Worm (Caenorhabditis elegans) whole organism, L4 larva: ENCODE measurements around the gene nex-3.
A peak's percentile ranks its signal among the peaks of the same experiment; 100 is the strongest.

Source experiments
- D1046.2 ChIP-seq: fragments of 200-800 bp; sonication (Bioruptor generic); IDR thresholded peaks from 2 replicates; pipeline ENCODE4 v1.3.6; 2022; ENCODE audit warnings: missing genetic modification characterization, missing compliant biosample characterization
- F37D6.2 ChIP-seq: sonication (generic microtip); optimal IDR thresholded peaks from 2 replicates; lab custom pipeline; 2016; ENCODE audit warnings: mild to moderate bottlenecking, missing genetic modification characterization, missing compliant biosample characterization
- F44E2.7 ChIP-seq: fragments of 200-800 bp; sonication (Bioruptor generic); IDR thresholded peaks from 2 replicates; pipeline ENCODE4 v2.1.2; 2022; ENCODE audit warnings: missing genetic modification characterization, missing compliant biosample characterization
- T26A8.4 ChIP-seq: fragments of 200-800 bp; sonication (Bioruptor generic); IDR thresholded peaks from 2 replicates; pipeline ENCODE4 v1.3.6; 2022; ENCODE audit warnings: missing genetic modification characterization, missing compliant biosample characterization
- Y105C5A.15 ChIP-seq: fragments of 200-800 bp; sonication (Bioruptor generic); IDR thresholded peaks from 2 replicates; pipeline ENCODE4 v1.3.6; 2022; ENCODE audit warnings: missing genetic modification characterization, missing compliant biosample characterization
- Y75B8A.6 ChIP-seq: fragments of 200-800 bp; sonication (Bioruptor generic); IDR thresholded peaks from 2 replicates; pipeline ENCODE4 v1.3.6; 2022; ENCODE audit warnings: missing genetic modification reagents, missing genetic modification characterization, missing compliant biosample characterization
- ZK546.5 ChIP-seq, 2 experiments: sonication (generic microtip); optimal IDR thresholded peaks; 2 replicates each; lab custom pipeline; 2017; ENCODE audit warnings: missing biosample characterization in 2 of 2, missing genetic modification characterization in 2 of 2
- aha-1 ChIP-seq: fragments of 150-350 bp; peaks from one replicate; lab custom pipeline; 2014; ENCODE audit warnings: missing biosample characterization, missing genetic modification characterization
- ama-1 ChIP-seq: fragments of 150-350 bp; optimal IDR thresholded peaks from 2 replicates; lab custom pipeline; 2014; ENCODE audit warnings: inconsistent platforms, mixed read lengths
- arid-1 ChIP-seq: fragments of 200-800 bp; sonication (Bioruptor generic); conservative IDR thresholded peaks from 2 replicates; pipeline ENCODE4 v1.3.6; 2022; ENCODE audit warnings: missing genetic modification reagents, missing genetic modification characterization, missing compliant biosample characterization
- ceh-28 ChIP-seq: fragments of 150-350 bp; optimal IDR thresholded peaks from 2 replicates; lab custom pipeline; 2014; ENCODE audit warnings: missing biosample characterization, missing genetic modification reagents, missing genetic modification characterization
- ceh-82 ChIP-seq: sonication (generic microtip); optimal IDR thresholded peaks from 2 replicates; lab custom pipeline; 2017; ENCODE audit warnings: missing biosample characterization, missing genetic modification characterization
- ctbp-1 ChIP-seq: fragments of 200-800 bp; sonication (Bioruptor generic); IDR thresholded peaks from 2 replicates; pipeline ENCODE4 v1.3.6; 2022; ENCODE audit warnings: missing genetic modification reagents, missing genetic modification characterization, missing compliant biosample characterization
- daf-12 ChIP-seq: fragments of 150-350 bp; optimal IDR thresholded peaks from 2 replicates; lab custom pipeline; 2014; ENCODE audit warnings: missing biosample characterization, missing genetic modification reagents, missing genetic modification characterization
- daf-16 ChIP-seq, 3 experiments: sonication (generic microtip); optimal IDR thresholded peaks; 2 replicates each; lab custom pipeline; 2016 to 2017; ENCODE audit warnings: missing genetic modification characterization in 3 of 3, missing genetic modification reagents in 3 of 3, mild to moderate bottlenecking in 2 of 3, missing compliant biosample characterization in 2 of 3, missing biosample characterization in 1 of 3, moderate library complexity in 1 of 3
- dmd-6 ChIP-seq: fragments of 200-800 bp; sonication (Bioruptor generic); IDR thresholded peaks from 2 replicates; pipeline ENCODE4 v1.3.6; 2022; ENCODE audit warnings: missing genetic modification reagents, missing genetic modification characterization, missing compliant biosample characterization
- dmd-8 ChIP-seq: fragments of 200-800 bp; sonication (Bioruptor generic); IDR thresholded peaks from 2 replicates; pipeline ENCODE4 v1.3.6; 2022; ENCODE audit warnings: missing genetic modification characterization, missing compliant biosample characterization
- dve-1 ChIP-seq: sonication (generic microtip); optimal IDR thresholded peaks from 2 replicates; lab custom pipeline; 2017; ENCODE audit warnings: antibody characterized with exemption, mild to moderate bottlenecking, missing genetic modification characterization, missing compliant biosample characterization; ENCODE audit not compliant: insufficient read depth
- egl-27 ChIP-seq: sonication (generic microtip); optimal IDR thresholded peaks from 3 replicates; lab custom pipeline; 2017; ENCODE audit warnings: missing biosample characterization, missing genetic modification reagents, missing genetic modification characterization
- egl-43 ChIP-seq: fragments of 200-800 bp; sonication (Bioruptor generic); IDR thresholded peaks from 2 replicates; pipeline ENCODE4 v1.3.6; 2022; ENCODE audit warnings: missing genetic modification reagents, missing genetic modification characterization, missing compliant biosample characterization
- hlh-11 ChIP-seq: fragments of 200-800 bp; sonication (Bioruptor generic); optimal IDR thresholded peaks from 2 replicates; lab custom pipeline; 2018; ENCODE audit warnings: mild to moderate bottlenecking, missing genetic modification characterization, missing compliant biosample characterization
- lim-7 ChIP-seq: fragments of 200-800 bp; sonication (Bioruptor generic); IDR thresholded peaks from 2 replicates; pipeline ENCODE4 v1.3.6; 2022; ENCODE audit warnings: missing genetic modification characterization, missing compliant biosample characterization
- lin-1 ChIP-seq: fragments of 200-800 bp; sonication (Bioruptor generic); IDR thresholded peaks from 2 replicates; pipeline ENCODE4 v1.3.6; 2022; ENCODE audit warnings: missing genetic modification reagents, missing genetic modification characterization, missing compliant biosample characterization
- lin-13 ChIP-seq: fragments of 150-350 bp; optimal IDR thresholded peaks from 2 replicates; lab custom pipeline; 2014; ENCODE audit warnings: missing biosample characterization, missing genetic modification reagents, missing genetic modification characterization
- lin-15B ChIP-seq: fragments of 150-350 bp; sonication (generic microtip); optimal IDR thresholded peaks from 3 replicates; lab custom pipeline; 2014; ENCODE audit warnings: missing biosample characterization, missing genetic modification characterization
- lin-38 ChIP-seq: fragments of 200-800 bp; sonication (Bioruptor generic); IDR thresholded peaks from 2 replicates; pipeline ENCODE4 v1.3.6; 2022; ENCODE audit warnings: missing genetic modification reagents, missing genetic modification characterization, missing compliant biosample characterization
- lin-39 ChIP-seq: fragments of 150-350 bp; optimal IDR thresholded peaks from 2 replicates; lab custom pipeline; 2014; ENCODE audit warnings: missing biosample characterization, missing genetic modification reagents, missing genetic modification characterization
- madf-5 ChIP-seq, 2 experiments: fragments of 200-800 bp; sonication (Bioruptor generic); IDR thresholded peaks; 2 replicates each; pipeline ENCODE4 v1.3.6; 2022; ENCODE audit warnings: missing compliant biosample characterization in 2 of 2, missing genetic modification characterization in 2 of 2
- madf-9 ChIP-seq: fragments of 200-800 bp; sonication (Bioruptor generic); conservative IDR thresholded peaks from 2 replicates; pipeline ENCODE4 v1.3.6; 2022; ENCODE audit warnings: missing genetic modification reagents, missing genetic modification characterization, missing compliant biosample characterization
- mes-2 ChIP-seq: sonication (generic microtip); optimal IDR thresholded peaks from 2 replicates; lab custom pipeline; 2016; ENCODE audit warnings: missing genotype, mild to moderate bottlenecking, missing genetic modification characterization, missing compliant biosample characterization; ENCODE audit not compliant: poor library complexity, severe bottlenecking
- nhr-111 ChIP-seq: fragments of 200-800 bp; sonication (Bioruptor generic); optimal IDR thresholded peaks from 2 replicates; lab custom pipeline; 2018; ENCODE audit warnings: mild to moderate bottlenecking, missing genetic modification characterization, missing compliant biosample characterization
- nhr-28 ChIP-seq: fragments of 150-350 bp; optimal IDR thresholded peaks from 2 replicates; lab custom pipeline; 2014; ENCODE audit warnings: missing biosample characterization, missing genetic modification characterization
- nhr-42 ChIP-seq: fragments of 200-800 bp; sonication (Bioruptor generic); IDR thresholded peaks from 2 replicates; pipeline ENCODE4 v1.3.6; 2022; ENCODE audit warnings: missing genetic modification characterization, missing compliant biosample characterization
- nhr-48 ChIP-seq: sonication (generic microtip); optimal IDR thresholded peaks from 2 replicates; lab custom pipeline; 2016; ENCODE audit warnings: mild to moderate bottlenecking, missing genetic modification characterization, missing compliant biosample characterization
- pha-4 ChIP-seq, 2 experiments: fragments of 150-350 bp in 1 of 2; fragments of 200-800 bp in 1 of 2; sonication (Bioruptor generic) in 1 of 2; IDR thresholded peaks in 1 of 2; optimal IDR thresholded peaks in 1 of 2; 2 replicates each; pipeline versions ENCODE4 v1.3.6 to Lab custom; 2014 to 2022; ENCODE audit warnings: missing genetic modification characterization in 2 of 2, missing genetic modification reagents in 2 of 2, missing biosample characterization in 1 of 2, missing compliant biosample characterization in 1 of 2
- saeg-2 ChIP-seq: fragments of 200-800 bp; sonication (Bioruptor generic); IDR thresholded peaks from 2 replicates; pipeline ENCODE4 v1.3.6; 2022; ENCODE audit warnings: missing genetic modification reagents, missing genetic modification characterization, missing compliant biosample characterization
- sdz-12 ChIP-seq: fragments of 200-800 bp; sonication (Bioruptor generic); optimal IDR thresholded peaks from 2 replicates; lab custom pipeline; 2018; ENCODE audit warnings: mild to moderate bottlenecking, missing genetic modification characterization, missing compliant biosample characterization
- snpc-4 ChIP-seq: fragments of 150-350 bp; optimal IDR thresholded peaks from 2 replicates; lab custom pipeline; 2014; ENCODE audit warnings: missing biosample characterization, missing genetic modification characterization
- spr-1 ChIP-seq: sonication (generic microtip); optimal IDR thresholded peaks from 2 replicates; lab custom pipeline; 2016; ENCODE audit warnings: mild to moderate bottlenecking, missing genetic modification characterization, missing compliant biosample characterization
- tra-1 ChIP-seq: fragments of 200-800 bp; sonication (Bioruptor generic); IDR thresholded peaks from 2 replicates; pipeline ENCODE4 v1.3.6; 2022; ENCODE audit warnings: missing genetic modification reagents, missing genetic modification characterization, missing compliant biosample characterization
- unc-130 ChIP-seq: sonication (generic microtip); optimal IDR thresholded peaks from 2 replicates; lab custom pipeline; 2016; ENCODE audit warnings: missing genetic modification reagents, missing genetic modification characterization, missing compliant biosample characterization
- unc-62 ChIP-seq, 3 experiments: fragments of 150-350 bp in 1 of 3; sonication (generic microtip); optimal IDR thresholded peaks in 2 of 3; peaks in 1 of 3; 1 replicate in 1 of 3; 2 replicates in 2 of 3; lab custom pipeline; 2014 to 2017; ENCODE audit warnings: missing biosample characterization in 3 of 3, missing genetic modification characterization in 3 of 3, missing genetic modification reagents in 3 of 3, missing genotype in 1 of 3
- vab-7 ChIP-seq: fragments of 200-800 bp; sonication (Bioruptor generic); IDR thresholded peaks from 2 replicates; pipeline ENCODE4 v1.3.6; 2022; ENCODE audit warnings: missing genetic modification reagents, missing genetic modification characterization, missing compliant biosample characterization
- zag-1 ChIP-seq: fragments of 150-350 bp; optimal IDR thresholded peaks from 2 replicates; lab custom pipeline; 2014; ENCODE audit warnings: missing biosample characterization, missing genetic modification characterization
- zfp-3 ChIP-seq: fragments of 200-800 bp; sonication (Bioruptor generic); conservative IDR thresholded peaks from 2 replicates; pipeline ENCODE4 v1.3.6; 2022; ENCODE audit warnings: missing genetic modification reagents, missing genetic modification characterization, missing compliant biosample characterization
- ztf-7 ChIP-seq: fragments of 150-350 bp; optimal IDR thresholded peaks from 2 replicates; lab custom pipeline; 2014; ENCODE audit warnings: missing biosample characterization, missing genetic modification characterization

The nex-3 gene

ce11 chrIII:4426711-4427218 is 15.1 kb upstream of the nex-3 start (continued):
- TF ChIP-seq saeg-2 (peak; percentile 69; the same call in 1 of the 2 replicates), spr-1 (tag; lab: Kevin White, UChicago) (peak; percentile 43), nhr-42 (GFP tag; lab: Robert Waterston, UW) (peak; percentile 49; the same call in 1 of the 2 replicates)

ce11 chrIII:4428797-4429196 is 13.1 kb upstream of the nex-3 start:
- no peak for TF ChIP-seq zag-1 (tag; lab: Kevin White, UChicago)
- TF ChIP-seq aha-1 (tag; lab: Kevin White, UChicago), result peak; percentile 63
- TF ChIP-seq dmd-6 (GFP tag; lab: Robert Waterston, UW), result peak; percentile 47
- no peak for TF ChIP-seq ZK546.5 (tag; optimal IDR thresholded peaks at IDR 0.05; lab: Kevin White, UChicago)
- TF ChIP-seq lin-15B (tag; lab: Kevin White, UChicago), result no peak
- TF ChIP-seq sdz-12 (GFP tag; lab: Kevin White, UChicago), result peak; percentile 7
- TF ChIP-seq ztf-7 (tag; lab: Kevin White, UChicago), result no peak
- TF ChIP-seq egl-27, result no peak
- peak; percentile 9 for TF ChIP-seq spr-1 (tag; lab: Kevin White, UChicago)
- TF ChIP-seq pha-4 (GFP tag; IDR thresholded peaks at IDR 0.05; lab: Robert Waterston, UW), result peak; percentile 78; the same call in 1 of the 2 replicates
- TF ChIP-seq pha-4 (tag; optimal IDR thresholded peaks at IDR 0.05; lab: Kevin White, UChicago), result no peak
- TF ChIP-seq nhr-28 (tag; lab: Kevin White, UChicago), result no peak
- peak; percentile 59 for TF ChIP-seq T26A8.4 (GFP tag; lab: Robert Waterston, UW)
- peak; percentile 70; the same call in 1 of the 2 replicates for TF ChIP-seq ctbp-1 (GFP tag; lab: Robert Waterston, UW)
- TF ChIP-seq Y75B8A.6 (GFP tag; lab: Robert Waterston, UW), result no peak
- peak in 1 of 2 experiments; percentile 5 for TF ChIP-seq daf-16 (GFP tag; optimal IDR thresholded peaks at IDR 0.05; lab: Kevin White, UChicago)
- TF ChIP-seq daf-16 (tag; optimal IDR thresholded peaks at IDR 0.05; lab: Kevin White, UChicago), result peak; percentile 56
- peak; percentile 34 for TF ChIP-seq unc-130 (GFP tag; lab: Kevin White, UChicago)
- peak; percentile 78; the same call in 1 of the 2 replicates for TF ChIP-seq lin-1
- TF ChIP-seq nhr-48 (tag; lab: Kevin White, UChicago), result peak; percentile 1
- TF ChIP-seq snpc-4 (tag; lab: Kevin White, UChicago), result peak; percentile 21
- TF ChIP-seq lin-38, result peak; percentile 64
- TF ChIP-seq madf-9 (GFP tag; lab: Robert Waterston, UW), result 0 out of 2 replicates have a peak, but pooled peaks have one; percentile 25
- TF ChIP-seq dmd-8 (GFP tag; lab: Robert Waterston, UW), result peak; percentile 74; the same call in 1 of the 2 replicates
- TF ChIP-seq lim-7, result peak; percentile 79
- TF ChIP-seq Y105C5A.15 (GFP tag; lab: Robert Waterston, UW), result 0 out of 2 replicates have a peak, but pooled peaks have one; percentile 13
- 0 out of 2 replicates have a peak, but pooled peaks have one; percentile 27 for TF ChIP-seq zfp-3 (GFP tag; lab: Robert Waterston, UW)
- no peak for TF ChIP-seq ceh-28 (tag; lab: Kevin White, UChicago)
- peak; percentile 10 for TF ChIP-seq hlh-11 (tag; lab: Kevin White, UChicago)
- peak; percentile 80 for TF ChIP-seq arid-1 (GFP tag; lab: Robert Waterston, UW)
- TF ChIP-seq ceh-82 (tag; lab: Kevin White, UChicago), result no peak
- 0 out of 2 replicates have a peak, but pooled peaks have one; percentile 58 for TF ChIP-seq D1046.2
- TF ChIP-seq nhr-111 (GFP tag; lab: Kevin White, UChicago), result no peak
- TF ChIP-seq egl-43 (GFP tag; lab: Robert Waterston, UW), result peak; percentile 85
- peak; percentile 81; the same call in 1 of the 2 replicates for TF ChIP-seq F44E2.7
- TF ChIP-seq F37D6.2 (tag; lab: Kevin White, UChicago), result no peak
- TF ChIP-seq daf-12 (tag; lab: Kevin White, UChicago), result no peak
- TF ChIP-seq unc-62 (GFP tag; optimal IDR thresholded peaks at IDR 0.05 in 1 of 2; lab: Kevin White, UChicago), result peak in 1 of 2 experiments; percentile 43
- TF ChIP-seq unc-62 (tag; optimal IDR thresholded peaks at IDR 0.05; lab: Kevin White, UChicago), result no peak
- no peak for TF ChIP-seq ama-1 (lab: Kevin White, UChicago)
- peak; percentile 75 for TF ChIP-seq vab-7
- TF ChIP-seq madf-5 (GFP tag; IDR thresholded peaks at IDR 0.05; lab: Robert Waterston, UW), result 0 out of 4 replicates have a peak, but pooled peaks of 1 of the 2 experiments have one; percentile 51
- no peak for TF ChIP-seq dve-1 (tag; lab: Kevin White, UChicago)
- TF ChIP-seq lin-13, result peak; percentile 16
- peak; percentile 32; the same call in 1 of the 2 replicates for TF ChIP-seq tra-1
- TF ChIP-seq mes-2 (tag; lab: Kevin White, UChicago), result peak; percentile 52
- no peak for TF ChIP-seq lin-39 (tag; lab: Kevin White, UChicago)
